Worm (Caenorhabditis elegans) whole organism, early embryonic: ENCODE data around the gene wdr-5.3.

Experiments used
- ama-1 ChIP-seq: fragments of 150-350 bp; optimal IDR thresholded peaks from 2 replicates; lab custom pipeline; 2014
- ceh-13 ChIP-seq: fragments of 200-800 bp; sonication (Bioruptor generic); optimal IDR thresholded peaks from 2 replicates; lab custom pipeline; 2018; ENCODE audit warnings: mild to moderate bottlenecking, missing genetic modification characterization, missing compliant biosample characterization
- ceh-36 ChIP-seq: sonication (generic microtip); optimal IDR thresholded peaks from 2 replicates; lab custom pipeline; 2016; ENCODE audit warnings: missing genetic modification characterization, inconsistent platforms, missing compliant biosample characterization
- flt-1 ChIP-seq: fragments of 200-800 bp; sonication (Bioruptor generic); IDR thresholded peaks from 2 replicates; pipeline ENCODE4 v1.3.6; 2022; ENCODE audit warnings: missing genetic modification characterization, missing compliant biosample characterization
- hmbx-1 ChIP-seq: sonication (generic microtip); optimal IDR thresholded peaks from 2 replicates; lab custom pipeline; 2016; ENCODE audit warnings: mild to moderate bottlenecking, missing genetic modification characterization, missing compliant biosample characterization
- hnd-1 ChIP-seq: sonication (generic microtip); optimal IDR thresholded peaks from 2 replicates; lab custom pipeline; 2016; ENCODE audit warnings: missing genetic modification characterization, missing compliant biosample characterization
- pes-1 ChIP-seq: fragments of 200-800 bp; sonication (Bioruptor generic); IDR thresholded peaks from 2 replicates; pipeline ENCODE4 v1.3.6; 2022; ENCODE audit warnings: missing genetic modification reagents, missing genetic modification characterization, missing compliant biosample characterization
- sea-1 ChIP-seq: fragments of 200-800 bp; sonication (Bioruptor generic); conservative IDR thresholded peaks from 2 replicates; pipeline ENCODE4 v1.3.6; 2022; ENCODE audit warnings: missing genetic modification characterization, missing compliant biosample characterization
- tbx-11 ChIP-seq: fragments of 200-800 bp; sonication (Bioruptor generic); IDR thresholded peaks from 2 replicates; pipeline ENCODE4 v1.3.6; 2022; ENCODE audit warnings: missing genetic modification characterization, missing compliant biosample characterization
- tbx-37 ChIP-seq: fragments of 200-800 bp; sonication (Bioruptor generic); conservative IDR thresholded peaks from 2 replicates; pipeline ENCODE4 v1.3.6; 2022; ENCODE audit warnings: missing genetic modification reagents, missing genetic modification characterization, missing compliant biosample characterization

DNA sequence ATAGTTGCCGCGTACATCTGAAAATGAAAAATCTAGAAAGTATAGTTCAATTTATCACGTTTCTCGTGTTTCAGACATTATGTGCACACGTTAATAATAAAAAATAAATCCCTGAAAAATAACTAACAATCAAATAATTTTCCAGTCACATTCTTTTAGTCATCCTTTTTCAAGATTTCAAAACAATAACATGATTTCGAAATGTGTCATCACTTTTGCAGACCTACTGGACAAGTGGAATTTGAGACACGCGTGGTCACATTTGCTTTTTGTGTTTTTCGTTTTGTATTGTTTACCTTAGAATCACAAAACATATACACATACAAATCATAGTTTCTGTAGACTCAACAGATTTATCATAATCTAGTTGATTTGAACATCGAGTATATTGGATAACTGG lies 27.5 kb upstream of the wdr-5.3 start:
- TF ChIP-seq pes-1 = no peak
- TF ChIP-seq ama-1 = no peak
- TF ChIP-seq flt-1 (GFP tag; lab: Robert Waterston, UW) = no peak
- no peak for TF ChIP-seq sea-1 (GFP tag; lab: Robert Waterston, UW)
- TF ChIP-seq ceh-36 (tag; lab: Kevin White, UChicago) = no peak
- TF ChIP-seq hnd-1 (tag; lab: Kevin White, UChicago) = no peak
- TF ChIP-seq tbx-11 (GFP tag; lab: Robert Waterston, UW) = no peak
- no peak for TF ChIP-seq tbx-37 (GFP tag; lab: Robert Waterston, UW)
- TF ChIP-seq ceh-13 (GFP tag; lab: Kevin White, UChicago) = no peak
- TF ChIP-seq hmbx-1 (tag; lab: Kevin White, UChicago) = no peak
